Fruit fly (Drosophila melanogaster) whole organism, pupa: ENCODE measurements around the gene CG31626.

Source experiments
- CG10348 ChIP-seq: fragments of 200-800 bp; sonication (Bioruptor generic); IDR thresholded peaks from 2 replicates; pipeline ENCODE4 v1.3.6; 2022; ENCODE audit warnings: missing biosample characterization, missing genetic modification characterization
- CG14655 ChIP-seq: fragments of 200-800 bp; sonication (Bioruptor generic); optimal IDR thresholded peaks from 3 replicates; lab custom pipeline; 2017; ENCODE audit warnings: mild to moderate bottlenecking, missing biosample characterization, missing genetic modification reagents, missing genetic modification characterization
- CG32121 ChIP-seq: fragments of 200-800 bp; sonication (Bioruptor generic); IDR thresholded peaks from 2 replicates; pipeline ENCODE4 v1.3.6; 2022; ENCODE audit warnings: missing biosample characterization, missing genetic modification characterization
- CG9948 ChIP-seq: fragments of 200-800 bp; sonication (Bioruptor generic); optimal IDR thresholded peaks from 2 replicates; lab custom pipeline; 2018; ENCODE audit warnings: missing biosample characterization, mild to moderate bottlenecking, missing genetic modification characterization, moderate library complexity
- Pif1A ChIP-seq: fragments of 200-800 bp; sonication (Bioruptor generic); optimal IDR thresholded peaks from 3 replicates; lab custom pipeline; 2016; ENCODE audit warnings: missing biosample characterization, missing genetic modification characterization
- rn ChIP-seq: fragments of 200-800 bp; sonication (Bioruptor generic); IDR thresholded peaks from 2 replicates; pipeline ENCODE4 v1.3.6; 2022; ENCODE audit warnings: missing biosample characterization, missing genetic modification characterization

DNA sequence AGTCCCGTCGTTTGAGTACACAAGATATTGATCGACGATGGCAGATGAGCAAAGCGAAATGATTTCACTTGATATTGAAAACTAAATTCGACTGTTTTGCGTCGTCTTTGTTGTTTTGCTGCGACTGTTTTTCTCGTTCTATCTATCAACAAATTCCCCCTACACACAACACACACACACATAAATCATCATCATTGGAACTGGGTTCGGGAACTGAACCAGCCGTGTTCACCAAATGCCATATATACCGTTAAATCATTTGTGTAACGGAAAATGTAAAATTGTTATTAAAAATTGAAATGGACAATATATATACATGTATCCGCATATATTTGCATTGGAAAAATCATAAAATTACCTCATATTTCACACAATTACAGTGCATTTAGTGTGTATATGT lies 16.1 kb downstream of the CG31626 start, which contains the start of gene Atg18b:
- TF ChIP-seq CG32121 (GFP tag; lab: Robert Waterston, UW) (no peak), rn (GFP tag; lab: Robert Waterston, UW) (no peak), CG9948 (tag; lab: Kevin White, UChicago) (no peak), Pif1A (no peak), CG14655 (GFP tag; lab: Kevin White, UChicago) (no peak), CG10348 (GFP tag; lab: Robert Waterston, UW) (no peak)
